Worm (Caenorhabditis elegans) whole organism, L4 larva: ENCODE results near the gene Y38C1AA.1.

Experiments
- F10B5.3 ChIP-seq: sonication (generic microtip); optimal IDR thresholded peaks from 2 replicates; lab custom pipeline; 2016; ENCODE audit warnings: mild to moderate bottlenecking, missing genetic modification characterization, missing compliant biosample characterization
- F44E2.7 ChIP-seq: fragments of 200-800 bp; sonication (Bioruptor generic); IDR thresholded peaks from 2 replicates; pipeline ENCODE4 v2.1.2; 2022; ENCODE audit warnings: missing genetic modification characterization, missing compliant biosample characterization
- R02D3.7 ChIP-seq: fragments of 150-350 bp; sonication (generic microtip); optimal IDR thresholded peaks from 3 replicates; lab custom pipeline; 2014; ENCODE audit warnings: missing biosample characterization, missing genetic modification characterization
- T20F7.1 ChIP-seq: fragments of 200-800 bp; sonication (Bioruptor generic); optimal IDR thresholded peaks from 2 replicates; lab custom pipeline; 2018; ENCODE audit warnings: mild to moderate bottlenecking, missing genetic modification characterization, missing compliant biosample characterization
- T26A8.4 ChIP-seq: fragments of 200-800 bp; sonication (Bioruptor generic); IDR thresholded peaks from 2 replicates; pipeline ENCODE4 v1.3.6; 2022; ENCODE audit warnings: missing genetic modification characterization, missing compliant biosample characterization
- Y105C5A.15 ChIP-seq: fragments of 200-800 bp; sonication (Bioruptor generic); IDR thresholded peaks from 2 replicates; pipeline ENCODE4 v1.3.6; 2022; ENCODE audit warnings: missing genetic modification characterization, missing compliant biosample characterization
- Y48G9A.11 ChIP-seq: fragments of 200-800 bp; sonication (Bioruptor generic); IDR thresholded peaks from 2 replicates; pipeline ENCODE4 v1.3.6; 2022; ENCODE audit warnings: missing genetic modification reagents, missing genetic modification characterization, missing compliant biosample characterization
- aha-1 ChIP-seq: fragments of 150-350 bp; peaks from one replicate; lab custom pipeline; 2014; ENCODE audit warnings: missing biosample characterization, missing genetic modification characterization
- aly-2 ChIP-seq: sonication (generic microtip); optimal IDR thresholded peaks from 2 replicates; lab custom pipeline; 2018; ENCODE audit warnings: missing biosample characterization, missing genetic modification characterization
- ama-1 ChIP-seq: fragments of 150-350 bp; optimal IDR thresholded peaks from 2 replicates; lab custom pipeline; 2014; ENCODE audit warnings: inconsistent platforms, mixed read lengths
- attf-4 ChIP-seq: sonication (generic microtip); optimal IDR thresholded peaks from 3 replicates; lab custom pipeline; 2017; ENCODE audit warnings: missing biosample characterization, missing genetic modification characterization
- ceh-62 ChIP-seq: sonication (generic microtip); optimal IDR thresholded peaks from 2 replicates; lab custom pipeline; 2017; ENCODE audit warnings: missing biosample characterization, missing genetic modification characterization
- daf-12 ChIP-seq: fragments of 150-350 bp; optimal IDR thresholded peaks from 2 replicates; lab custom pipeline; 2014; ENCODE audit warnings: missing biosample characterization, missing genetic modification reagents, missing genetic modification characterization
- daf-16 ChIP-seq, 3 experiments: sonication (generic microtip); optimal IDR thresholded peaks; 2 replicates each; lab custom pipeline; 2016 to 2017; ENCODE audit warnings: missing genetic modification characterization in 3 of 3, missing genetic modification reagents in 3 of 3, mild to moderate bottlenecking in 2 of 3, missing compliant biosample characterization in 2 of 3, missing biosample characterization in 1 of 3, moderate library complexity in 1 of 3
- daf-19 ChIP-seq: fragments of 200-800 bp; sonication (Bioruptor generic); conservative IDR thresholded peaks from 2 replicates; pipeline ENCODE4 v1.3.6; 2022; ENCODE audit warnings: missing genetic modification characterization, missing compliant biosample characterization
- dmd-8 ChIP-seq: fragments of 200-800 bp; sonication (Bioruptor generic); IDR thresholded peaks from 2 replicates; pipeline ENCODE4 v1.3.6; 2022; ENCODE audit warnings: missing genetic modification characterization, missing compliant biosample characterization
- dmd-9 ChIP-seq: fragments of 200-800 bp; sonication (Bioruptor generic); IDR thresholded peaks from 2 replicates; pipeline ENCODE4 v1.3.6; 2022; ENCODE audit warnings: missing genetic modification reagents, missing genetic modification characterization, missing compliant biosample characterization
- dve-1 ChIP-seq: sonication (generic microtip); optimal IDR thresholded peaks from 2 replicates; lab custom pipeline; 2017; ENCODE audit warnings: antibody characterized with exemption, mild to moderate bottlenecking, missing genetic modification characterization, missing compliant biosample characterization; ENCODE audit not compliant: insufficient read depth
- egl-27 ChIP-seq: sonication (generic microtip); optimal IDR thresholded peaks from 3 replicates; lab custom pipeline; 2017; ENCODE audit warnings: missing biosample characterization, missing genetic modification reagents, missing genetic modification characterization
- fos-1 ChIP-seq: fragments of 150-350 bp; optimal IDR thresholded peaks from 2 replicates; lab custom pipeline; 2014; ENCODE audit warnings: missing biosample characterization, missing genetic modification characterization
- hif-1 ChIP-seq, 2 experiments: sonication (generic microtip); optimal IDR thresholded peaks; 2 replicates each; lab custom pipeline; 2016 to 2017; ENCODE audit warnings: missing compliant biosample characterization in 2 of 2, missing genetic modification characterization in 2 of 2, missing genetic modification reagents in 2 of 2, missing genotype in 2 of 2, mild to moderate bottlenecking in 1 of 2
- hmg-1.1 ChIP-seq: fragments of 200-800 bp; sonication (Bioruptor generic); IDR thresholded peaks from 2 replicates; pipeline ENCODE4 v1.3.6; 2022; ENCODE audit warnings: missing genetic modification reagents, missing genetic modification characterization, missing compliant biosample characterization
- lim-7 ChIP-seq: fragments of 200-800 bp; sonication (Bioruptor generic); IDR thresholded peaks from 2 replicates; pipeline ENCODE4 v1.3.6; 2022; ENCODE audit warnings: missing genetic modification characterization, missing compliant biosample characterization
- lin-1 ChIP-seq: fragments of 200-800 bp; sonication (Bioruptor generic); IDR thresholded peaks from 2 replicates; pipeline ENCODE4 v1.3.6; 2022; ENCODE audit warnings: missing genetic modification reagents, missing genetic modification characterization, missing compliant biosample characterization
- lin-13 ChIP-seq: fragments of 150-350 bp; optimal IDR thresholded peaks from 2 replicates; lab custom pipeline; 2014; ENCODE audit warnings: missing biosample characterization, missing genetic modification reagents, missing genetic modification characterization
- lin-29 ChIP-seq: fragments of 200-800 bp; sonication (Bioruptor generic); IDR thresholded peaks from 2 replicates; pipeline ENCODE4 v1.3.6; 2022; ENCODE audit warnings: missing genetic modification reagents, missing genetic modification characterization, missing compliant biosample characterization
- lin-38 ChIP-seq: fragments of 200-800 bp; sonication (Bioruptor generic); IDR thresholded peaks from 2 replicates; pipeline ENCODE4 v1.3.6; 2022; ENCODE audit warnings: missing genetic modification reagents, missing genetic modification characterization, missing compliant biosample characterization
- lir-3 ChIP-seq: sonication (generic microtip); optimal IDR thresholded peaks from 2 replicates; lab custom pipeline; 2016; ENCODE audit warnings: mild to moderate bottlenecking, missing genetic modification characterization, missing compliant biosample characterization
- lsy-2 ChIP-seq, 2 experiments: fragments of 150-350 bp in 1 of 2; sonication (generic microtip) in 1 of 2; optimal IDR thresholded peaks; 2 replicates each; lab custom pipeline; 2014 to 2017; ENCODE audit warnings: missing biosample characterization in 2 of 2, missing genetic modification characterization in 2 of 2
- madf-5 ChIP-seq, 2 experiments: fragments of 200-800 bp; sonication (Bioruptor generic); IDR thresholded peaks; 2 replicates each; pipeline ENCODE4 v1.3.6; 2022; ENCODE audit warnings: missing compliant biosample characterization in 2 of 2, missing genetic modification characterization in 2 of 2
- mdl-1 ChIP-seq, 2 experiments: fragments of 150-350 bp in 1 of 2; sonication (generic microtip) in 1 of 2; optimal IDR thresholded peaks; 2 replicates each; lab custom pipeline; 2014 to 2017; ENCODE audit warnings: missing biosample characterization in 2 of 2, missing genetic modification characterization in 2 of 2
- mdt-29 ChIP-seq: fragments of 200-800 bp; sonication (Bioruptor generic); IDR thresholded peaks from 2 replicates; pipeline ENCODE4 v1.3.6; 2022; ENCODE audit warnings: missing genetic modification reagents, missing genetic modification characterization, missing compliant biosample characterization
- mxl-3 ChIP-seq: fragments of 200-800 bp; sonication (Bioruptor generic); optimal IDR thresholded peaks from 2 replicates; lab custom pipeline; 2018; ENCODE audit warnings: mild to moderate bottlenecking, missing genetic modification characterization, missing compliant biosample characterization
- nhr-237 ChIP-seq: sonication (generic microtip); optimal IDR thresholded peaks from 2 replicates; lab custom pipeline; 2017; ENCODE audit warnings: missing biosample characterization, missing genetic modification characterization
- nhr-25 ChIP-seq: sonication (generic microtip); optimal IDR thresholded peaks from 2 replicates; lab custom pipeline; 2017; ENCODE audit warnings: missing genetic modification characterization, mild to moderate bottlenecking, missing compliant biosample characterization, antibody characterized with exemption, moderate library complexity, borderline replicate concordance; ENCODE audit not compliant: insufficient read depth
- nhr-41 ChIP-seq: fragments of 200-800 bp; sonication (Bioruptor generic); IDR thresholded peaks from 2 replicates; pipeline ENCODE4 v1.3.6; 2022; ENCODE audit warnings: missing genetic modification reagents, missing genetic modification characterization, missing compliant biosample characterization
- nhr-48 ChIP-seq: sonication (generic microtip); optimal IDR thresholded peaks from 2 replicates; lab custom pipeline; 2016; ENCODE audit warnings: mild to moderate bottlenecking, missing genetic modification characterization, missing compliant biosample characterization
- nhr-6 ChIP-seq: fragments of 150-350 bp; optimal IDR thresholded peaks from 2 replicates; lab custom pipeline; 2014; ENCODE audit warnings: missing biosample characterization, missing genetic modification characterization
- pha-4 ChIP-seq, 2 experiments: fragments of 150-350 bp in 1 of 2; fragments of 200-800 bp in 1 of 2; sonication (Bioruptor generic) in 1 of 2; IDR thresholded peaks in 1 of 2; optimal IDR thresholded peaks in 1 of 2; 2 replicates each; pipeline versions ENCODE4 v1.3.6 to Lab custom; 2014 to 2022; ENCODE audit warnings: missing genetic modification characterization in 2 of 2, missing genetic modification reagents in 2 of 2, missing biosample characterization in 1 of 2, missing compliant biosample characterization in 1 of 2
- pqm-1 ChIP-seq: sonication (generic microtip); optimal IDR thresholded peaks from 2 replicates; lab custom pipeline; 2017; ENCODE audit warnings: missing biosample characterization, missing genetic modification characterization
- rbr-2 ChIP-seq: sonication (generic microtip); optimal IDR thresholded peaks from 2 replicates; lab custom pipeline; 2016; ENCODE audit warnings: missing genotype, missing genetic modification characterization, missing compliant biosample characterization
- sdz-12 ChIP-seq: fragments of 200-800 bp; sonication (Bioruptor generic); optimal IDR thresholded peaks from 2 replicates; lab custom pipeline; 2018; ENCODE audit warnings: mild to moderate bottlenecking, missing genetic modification characterization, missing compliant biosample characterization
- set-16 ChIP-seq: fragments of 200-800 bp; sonication (Bioruptor generic); IDR thresholded peaks from 2 replicates; pipeline ENCODE4 v1.3.6; 2022; ENCODE audit warnings: missing genetic modification reagents, missing genetic modification characterization, missing compliant biosample characterization
- snpc-4 ChIP-seq: fragments of 150-350 bp; optimal IDR thresholded peaks from 2 replicates; lab custom pipeline; 2014; ENCODE audit warnings: missing biosample characterization, missing genetic modification characterization
- tag-97 ChIP-seq: fragments of 200-800 bp; sonication (Bioruptor generic); IDR thresholded peaks from 2 replicates; pipeline ENCODE4 v1.3.6; 2022; ENCODE audit warnings: missing genetic modification characterization, missing compliant biosample characterization
- tra-1 ChIP-seq: fragments of 200-800 bp; sonication (Bioruptor generic); IDR thresholded peaks from 2 replicates; pipeline ENCODE4 v1.3.6; 2022; ENCODE audit warnings: missing genetic modification reagents, missing genetic modification characterization, missing compliant biosample characterization
- vab-7 ChIP-seq: fragments of 200-800 bp; sonication (Bioruptor generic); IDR thresholded peaks from 2 replicates; pipeline ENCODE4 v1.3.6; 2022; ENCODE audit warnings: missing genetic modification reagents, missing genetic modification characterization, missing compliant biosample characterization
- zag-1 ChIP-seq: fragments of 150-350 bp; optimal IDR thresholded peaks from 2 replicates; lab custom pipeline; 2014; ENCODE audit warnings: missing biosample characterization, missing genetic modification characterization
- zfp-3 ChIP-seq: fragments of 200-800 bp; sonication (Bioruptor generic); conservative IDR thresholded peaks from 2 replicates; pipeline ENCODE4 v1.3.6; 2022; ENCODE audit warnings: missing genetic modification reagents, missing genetic modification characterization, missing compliant biosample characterization
- zip-11 ChIP-seq: fragments of 200-800 bp; sonication (Bioruptor generic); IDR thresholded peaks from 2 replicates; pipeline ENCODE4 v1.3.6; 2022; ENCODE audit warnings: missing genetic modification characterization, missing compliant biosample characterization
- ztf-11 ChIP-seq: fragments of 150-350 bp; optimal IDR thresholded peaks from 2 replicates; lab custom pipeline; 2014; ENCODE audit warnings: missing biosample characterization, missing genetic modification characterization

Y38C1AA.1 gene

DNA sequence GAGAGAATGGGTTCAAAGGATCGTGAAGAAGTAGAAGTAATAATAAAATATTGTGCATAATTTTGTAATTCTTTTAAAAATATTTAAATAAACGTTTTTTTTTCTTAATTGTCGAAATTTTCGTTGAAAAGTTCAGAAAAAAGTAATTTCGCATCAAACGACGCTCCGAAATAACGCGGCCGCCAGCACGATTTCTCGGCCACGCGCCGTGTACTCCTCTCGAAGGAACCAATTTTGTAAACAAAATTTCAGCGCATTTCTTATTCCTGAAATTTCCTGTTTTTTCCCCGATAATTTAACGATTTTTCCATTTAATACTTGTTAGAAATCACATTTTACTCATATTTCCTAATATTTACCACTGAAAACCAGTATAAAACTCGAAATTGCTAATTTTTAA is 15.9 kb upstream of the Y38C1AA.1 start, which contains the start of gene Y38C1AA.12 (continued):
- TF ChIP-seq pha-4 (GFP tag; IDR thresholded peaks at IDR 0.05; lab: Robert Waterston, UW) (peak; percentile 30; the same call in 1 of the 2 replicates), pha-4 (tag; optimal IDR thresholded peaks at IDR 0.05; lab: Kevin White, UChicago) (no peak), attf-4 (no peak), ama-1 (peak; percentile 16), egl-27 (tag; lab: Kevin White, UChicago) (no peak), hif-1 (tag; optimal IDR thresholded peaks at IDR 0.05; lab: Kevin White, UChicago) (peak in 1 of 2 experiments; percentile 92), daf-19 (GFP tag; lab: Robert Waterston, UW) (no peak), fos-1 (tag; lab: Kevin White, UChicago) (no peak), F44E2.7 (GFP tag; lab: Robert Waterston, UW) (no peak), zag-1 (no peak), tra-1 (0 out of 2 replicates have a peak, but pooled peaks have one; percentile 47), sdz-12 (GFP tag; lab: Kevin White, UChicago) (peak; percentile 80), nhr-25 (tag; lab: Kevin White, UChicago) (no peak), lin-1 (GFP tag; lab: Robert Waterston, UW) (peak; percentile 22; the same call in 1 of the 2 replicates), ztf-11 (tag; lab: Kevin White, UChicago) (no peak), dve-1 (peak; percentile 57), T20F7.1 (GFP tag; lab: Kevin White, UChicago) (peak; percentile 98), lin-38 (GFP tag; lab: Robert Waterston, UW) (peak; percentile 78), lim-7 (no peak), T26A8.4 (GFP tag; lab: Robert Waterston, UW) (no peak), ceh-62 (tag; lab: Kevin White, UChicago) (no peak), mxl-3 (no peak), lin-29 (no peak), snpc-4 (tag; lab: Kevin White, UChicago) (no peak), set-16 (no peak), pqm-1 (tag; lab: Kevin White, UChicago) (no peak), nhr-41 (GFP tag; lab: Robert Waterston, UW) (no peak), vab-7 (GFP tag; lab: Robert Waterston, UW) (0 out of 2 replicates have a peak, but pooled peaks have one; percentile 10), rbr-2 (peak; percentile 70), daf-16 (GFP tag; optimal IDR thresholded peaks at IDR 0.05; lab: Kevin White, UChicago) (peak; percentile 51 to 62), daf-16 (tag; optimal IDR thresholded peaks at IDR 0.05; lab: Kevin White, UChicago) (peak; percentile 74), lsy-2 (tag; optimal IDR thresholded peaks at IDR 0.05; lab: Kevin White, UChicago) (peak in 1 of 2 experiments; percentile 85), Y48G9A.11 (GFP tag; lab: Robert Waterston, UW) (peak; percentile 98), hmg-1.1 (GFP tag; lab: Robert Waterston, UW) (0 out of 2 replicates have a peak, but pooled peaks have one; percentile 44), daf-12 (tag; lab: Kevin White, UChicago) (no peak), madf-5 (GFP tag; IDR thresholded peaks at IDR 0.05; lab: Robert Waterston, UW) (no peak), zfp-3 (GFP tag; lab: Robert Waterston, UW) (peak; percentile 67; the same call in 1 of the 2 replicates), mdt-29 (GFP tag; lab: Robert Waterston, UW) (no peak), lin-13 (GFP tag; lab: Kevin White, UChicago) (no peak), tag-97 (GFP tag; lab: Robert Waterston, UW) (no peak), F10B5.3 (tag; lab: Kevin White, UChicago) (no peak), zip-11 (no peak), Y105C5A.15 (no peak), aly-2 (tag; lab: Kevin White, UChicago) (no peak), dmd-8 (no peak), lir-3 (no peak), aha-1 (tag; lab: Kevin White, UChicago) (no peak), nhr-237 (tag; lab: Kevin White, UChicago) (no peak), mdl-1 (tag; optimal IDR thresholded peaks at IDR 0.05; lab: Kevin White, UChicago) (no peak), R02D3.7 (tag; lab: Kevin White, UChicago) (no peak), nhr-48 (tag; lab: Kevin White, UChicago) (no peak), nhr-6 (tag; lab: Kevin White, UChicago) (peak; percentile 72), dmd-9 (GFP tag; lab: Robert Waterston, UW) (peak; percentile 91)
